Worm (Caenorhabditis elegans): ENCODE results near the gene F46B6.10.

Gene F46B6.10

ce11 chrV:9799076-9799475 lies 2.8 kb downstream of the F46B6.10 start, which contains the start of gene F46B6.13:
Gene F46B6.13, minus strand, starts transcription at chrV:9799176.
- TF ChIP-seq nhr-28 (tag; optimal IDR thresholded peaks at IDR 0.05): no peak
- TF ChIP-seq fos-1 (tag; optimal IDR thresholded peaks at IDR 0.05): no peak
- TF ChIP-seq ztf-11 (tag; optimal IDR thresholded peaks at IDR 0.05): no peak
- TF ChIP-seq tbx-2 (tag; optimal IDR thresholded peaks at IDR 0.05): no peak
- TF ChIP-seq ceh-28 (tag; optimal IDR thresholded peaks at IDR 0.05): no peak
- TF ChIP-seq ZK546.5 (tag; optimal IDR thresholded peaks at IDR 0.05): no peak
- TF ChIP-seq nhr-11 (tag; optimal IDR thresholded peaks at IDR 0.05): no peak
- TF ChIP-seq daf-12 (tag; optimal IDR thresholded peaks at IDR 0.05): no peak
- TF ChIP-seq zag-1 (tag; optimal IDR thresholded peaks at IDR 0.05): no peak
- TF ChIP-seq lin-15B (tag; optimal IDR thresholded peaks at IDR 0.05): no peak
- TF ChIP-seq skn-1 (tag; optimal IDR thresholded peaks at IDR 0.05): no peak
- no peak for TF ChIP-seq R02D3.7 (tag; optimal IDR thresholded peaks at IDR 0.05)

DNA sequence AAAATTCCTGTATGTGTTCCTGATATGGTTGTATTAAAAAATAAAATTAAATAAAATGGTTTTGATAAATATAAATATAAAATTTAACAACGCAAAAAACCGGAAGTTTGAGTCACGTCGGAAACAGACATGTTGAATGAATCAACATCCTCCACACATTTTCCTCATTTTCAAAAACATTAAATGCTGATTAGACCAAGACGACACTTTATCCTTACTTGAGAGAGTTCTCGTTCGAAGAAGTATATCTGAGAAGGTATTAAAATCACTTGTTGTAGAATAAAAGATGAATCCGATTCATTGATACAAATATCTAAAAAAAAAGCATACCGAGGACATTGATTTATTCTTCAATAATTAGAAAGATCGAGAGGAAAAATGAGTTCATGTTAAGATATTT lies 3.7 kb downstream of the F46B6.10 start:
- no peak for TF ChIP-seq elt-1 (tag; optimal IDR thresholded peaks at IDR 0.05)
- no peak for TF ChIP-seq pqm-1 (tag; optimal IDR thresholded peaks at IDR 0.05)
- TF ChIP-seq ceh-82 (tag; optimal IDR thresholded peaks at IDR 0.05): no peak
- no peak for TF ChIP-seq nhr-11 (tag; optimal IDR thresholded peaks at IDR 0.05)
- no peak for TF ChIP-seq nhr-25 (tag; optimal IDR thresholded peaks at IDR 0.05)
- TF ChIP-seq aly-2 (tag; optimal IDR thresholded peaks at IDR 0.05): no peak
- TF ChIP-seq daf-12 (tag; optimal IDR thresholded peaks at IDR 0.05): no peak
- TF ChIP-seq ama-1 (optimal IDR thresholded peaks at IDR 0.05): no peak
- TF ChIP-seq lsy-12 (tag; optimal IDR thresholded peaks at IDR 0.05): no peak
- TF ChIP-seq zag-1 (tag; optimal IDR thresholded peaks at IDR 0.05): no peak
- no peak for TF ChIP-seq ztf-11 (tag; optimal IDR thresholded peaks at IDR 0.05)

DNA sequence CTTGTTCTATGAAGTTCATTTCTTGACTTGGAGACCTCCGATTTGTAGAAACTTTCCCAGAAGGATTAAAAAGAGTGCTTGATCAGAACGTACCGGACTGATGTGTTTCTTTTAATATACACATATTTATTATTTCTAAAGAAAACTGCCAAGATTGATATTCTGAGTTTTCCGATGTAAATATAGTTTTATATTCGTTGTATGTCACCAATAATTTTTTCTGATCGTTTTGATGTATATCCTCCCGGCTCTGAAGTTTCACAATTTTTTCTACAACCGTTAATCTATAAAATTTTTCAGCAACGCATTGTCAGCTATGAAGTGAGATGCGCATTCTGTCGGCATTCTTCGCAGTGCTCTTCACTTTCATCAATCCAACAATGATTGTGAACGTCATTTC lies 5.3 kb downstream of the F46B6.10 start, which contains the start of gene F46B6.9:
F46B6.9 (plus strand) TSS at position 301 of the 400 bp plus-strand sequence.
- TF ChIP-seq elt-2 (tag; optimal IDR thresholded peaks at IDR 0.05) (no peak), aly-2 (tag; optimal IDR thresholded peaks at IDR 0.05) (no peak), eor-1 (tag; optimal IDR thresholded peaks at IDR 0.05) (no peak), egl-5 (tag; optimal IDR thresholded peaks at IDR 0.05) (no peak), skn-1 (tag; optimal IDR thresholded peaks at IDR 0.05) (no peak), egl-27 (tag; optimal IDR thresholded peaks at IDR 0.05) (no peak), nhr-76 (tag; optimal IDR thresholded peaks at IDR 0.05) (no peak)

ce11 chrV:9796002-9796401 lies 5.9 kb downstream of the F46B6.10 start:
- TF ChIP-seq ZK546.5 (tag; optimal IDR thresholded peaks at IDR 0.05) (no peak), egl-5 (tag; optimal IDR thresholded peaks at IDR 0.05) (no peak), sea-2 (GFP tag; optimal IDR thresholded peaks at IDR 0.05) (no peak), daf-12 (tag; optimal IDR thresholded peaks at IDR 0.05) (no peak), R02D3.7 (tag; optimal IDR thresholded peaks at IDR 0.05) (no peak), nhr-76 (tag; optimal IDR thresholded peaks at IDR 0.05) (no peak), unc-62 (GFP tag; optimal IDR thresholded peaks at IDR 0.05) (no peak), nhr-25 (tag; optimal IDR thresholded peaks at IDR 0.05) (no peak), aly-2 (tag; optimal IDR thresholded peaks at IDR 0.05) (no peak)

DNA sequence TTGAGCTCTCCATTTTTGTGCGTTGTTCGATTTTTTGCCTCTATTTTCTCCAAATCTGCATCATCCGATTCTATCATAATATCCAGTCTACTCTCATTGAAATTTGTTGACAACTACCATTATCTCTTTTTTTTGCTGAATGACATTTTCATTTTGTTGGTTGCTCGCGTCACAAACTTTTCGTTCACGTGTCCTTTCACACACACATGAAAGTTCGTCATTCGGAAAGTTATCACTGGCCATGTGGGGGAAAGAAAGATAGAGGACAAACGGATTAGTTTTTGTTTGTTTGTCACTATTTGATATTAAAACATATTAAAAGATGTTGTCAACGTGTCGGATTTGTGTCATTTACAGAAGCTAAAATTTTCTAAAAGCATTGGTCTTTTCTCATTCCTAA lies 6.9 kb downstream of the F46B6.10 start:
- TF ChIP-seq nhr-23 (tag; optimal IDR thresholded peaks at IDR 0.05) (no peak), elt-2 (tag; optimal IDR thresholded peaks at IDR 0.05) (peak; percentile 23)

DNA sequence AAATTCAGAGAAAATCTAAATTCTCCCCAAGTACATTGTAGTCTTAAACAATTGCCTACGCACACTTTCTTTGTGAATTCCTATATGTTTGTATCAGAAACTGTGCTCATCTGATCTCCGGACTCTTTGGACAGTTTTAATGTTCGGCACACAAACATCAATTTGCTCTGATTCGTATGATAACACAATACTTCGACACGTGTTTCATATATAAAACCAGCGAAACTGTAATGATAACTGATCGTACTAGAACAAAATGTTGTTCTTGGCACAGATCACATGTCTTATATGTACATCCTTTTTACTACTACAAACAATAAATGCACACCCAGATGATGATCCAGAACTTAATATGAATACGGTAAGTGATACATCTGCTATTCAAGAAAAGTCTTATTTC lies 10.5 kb downstream of the F46B6.10 start, which contains the start of gene lipl-2:
lipl-2 (plus strand) TSS at position 236 of the 400 bp plus-strand sequence.
- peak; percentile 81 for TF ChIP-seq pqm-1 (tag; optimal IDR thresholded peaks at IDR 0.05)
- peak; percentile 61 for TF ChIP-seq pha-4 (tag; optimal IDR thresholded peaks at IDR 0.05)
- no peak for TF ChIP-seq nfya-1 (tag; optimal IDR thresholded peaks at IDR 0.05; ENCODE audit: insufficient read depth)
- peak; percentile 87 for TF ChIP-seq elt-2 (tag; optimal IDR thresholded peaks at IDR 0.05)

ce11 chrV:9789657-9790261 lies 12.1 kb downstream of the F46B6.10 start, which contains the start of gene ztf-7:
Gene ztf-7, minus strand, starts transcription at chrV:9789707.
- TF ChIP-seq fkh-2 (tag; optimal IDR thresholded peaks at IDR 0.05): no peak
- peak; percentile 35 for TF ChIP-seq ceh-82 (tag; optimal IDR thresholded peaks at IDR 0.05)
- peak; percentile 96 for TF ChIP-seq pha-4 (tag; optimal IDR thresholded peaks at IDR 0.05)
- no peak for TF ChIP-seq zag-1 (tag; optimal IDR thresholded peaks at IDR 0.05)
- TF ChIP-seq hmg-11 (tag; optimal IDR thresholded peaks at IDR 0.05): peak; percentile 80
- TF ChIP-seq nhr-76 (tag; optimal IDR thresholded peaks at IDR 0.05): no peak
- TF ChIP-seq sea-2 (GFP tag; optimal IDR thresholded peaks at IDR 0.05): no peak
- peak; percentile 50 for TF ChIP-seq ceh-16 (tag; optimal IDR thresholded peaks at IDR 0.05)
- TF ChIP-seq nhr-23 (tag; optimal IDR thresholded peaks at IDR 0.05): peak; percentile 97
- TF ChIP-seq lsy-12 (tag; optimal IDR thresholded peaks at IDR 0.05): peak; percentile 96
- TF ChIP-seq snpc-4 (tag; optimal IDR thresholded peaks at IDR 0.05): peak; percentile 93
- TF ChIP-seq fos-1 (tag; optimal IDR thresholded peaks at IDR 0.05): no peak
- TF ChIP-seq ZK546.5 (tag; optimal IDR thresholded peaks at IDR 0.05): no peak
- no peak for TF ChIP-seq ceh-9 (tag; optimal IDR thresholded peaks at IDR 0.05)
- peak; percentile 95 for TF ChIP-seq jun-1 (tag; optimal IDR thresholded peaks at IDR 0.05)
- TF ChIP-seq mdl-1 (tag; optimal IDR thresholded peaks at IDR 0.05): peak; percentile 94
- TF ChIP-seq egl-5 (tag; optimal IDR thresholded peaks at IDR 0.05): peak; percentile 91
- TF ChIP-seq egl-27 (tag; optimal IDR thresholded peaks at IDR 0.05): peak; percentile 38
- TF ChIP-seq lin-15B (tag; optimal IDR thresholded peaks at IDR 0.05): peak; percentile 89
- peak; percentile 88 for TF ChIP-seq tbx-2 (tag; optimal IDR thresholded peaks at IDR 0.05)
- no peak for TF ChIP-seq unc-39 (tag; optimal IDR thresholded peaks at IDR 0.05)
- TF ChIP-seq ceh-28 (tag; optimal IDR thresholded peaks at IDR 0.05): peak; percentile 80
- TF ChIP-seq R02D3.7 (tag; optimal IDR thresholded peaks at IDR 0.05): peak; percentile 62
